Fruit fly (Drosophila melanogaster): ENCODE results near the gene CG6398.

DNA sequence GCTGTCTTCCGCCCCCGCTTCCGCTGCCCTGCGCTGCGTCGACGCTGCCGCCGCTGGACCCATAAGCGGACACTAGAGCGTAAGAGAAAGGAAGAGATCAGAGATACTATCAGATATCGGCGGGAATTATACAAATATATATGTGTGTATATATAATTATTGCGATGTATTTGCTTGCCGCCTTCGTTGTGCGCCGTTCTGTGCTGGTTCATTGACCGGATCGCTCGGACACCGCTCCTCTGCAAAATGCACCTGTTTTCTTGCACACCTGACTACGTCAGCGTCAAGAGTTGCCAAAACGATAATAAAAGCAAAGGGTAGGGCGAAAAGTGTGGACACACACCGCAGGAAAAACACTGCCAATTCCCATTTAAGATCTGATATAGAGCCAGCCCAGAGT lies 42.7 kb downstream of the CG6398 start:
- TF ChIP-seq usp (GFP tag; optimal IDR thresholded peaks at IDR 0.05) (no peak), EcR (GFP tag; optimal IDR thresholded peaks at IDR 0.05) (peak in 1 of 2 experiments; percentile 55)

Measured in whole organism.